Fruit fly (Drosophila melanogaster): Measurements from ENCODE around the gene Taf1.

Taf1 gene

dm6 chr3R:6664371-6665116 is 17.9 kb downstream of the Taf1 start (continued):
- TF ChIP-seq MBD-R2 (GFP tag; IDR thresholded peaks at IDR 0.05) = no peak
- no peak; the same call in 2 of the 3 replicates for TF ChIP-seq hb (GFP tag; IDR thresholded peaks at IDR 0.05; ENCODE audit: partially characterized antibody)
- peak in 1 of 2 experiments; percentile 17 for TF ChIP-seq chif (GFP tag; optimal IDR thresholded peaks at IDR 0.05)
- TF ChIP-seq trem (tag; optimal IDR thresholded peaks at IDR 0.05) = no peak
- no peak for TF ChIP-seq shn (GFP tag; optimal IDR thresholded peaks at IDR 0.05)
- no peak for TF ChIP-seq CG14965 (GFP tag; optimal IDR thresholded peaks at IDR 0.05; ENCODE audit: borderline replicate concordance)
- TF ChIP-seq Tbp (GFP tag; optimal IDR thresholded peaks at IDR 0.05) = no peak
- TF ChIP-seq ranshi (GFP tag; IDR thresholded peaks at IDR 0.05) = no peak
- TF ChIP-seq ro (GFP tag; IDR thresholded peaks at IDR 0.05) = no peak
- TF ChIP-seq B-H1 (GFP tag; IDR thresholded peaks at IDR 0.05) = no peak
- TF ChIP-seq al (GFP tag; IDR thresholded peaks at IDR 0.05) = no peak
- TF ChIP-seq Lhr (GFP tag; optimal IDR thresholded peaks at IDR 0.05) = peak; percentile 3
- TF ChIP-seq tx (GFP tag; optimal IDR thresholded peaks at IDR 0.05) = no peak
- no peak for TF ChIP-seq Scr (GFP tag; IDR thresholded peaks at IDR 0.05; ENCODE audit: partially characterized antibody)
- no peak for TF ChIP-seq CG17829 (tag; optimal IDR thresholded peaks at IDR 0.05)
- TF ChIP-seq Abd-B (GFP tag; optimal IDR thresholded peaks at IDR 0.05) = no peak
- TF ChIP-seq CG11456 (GFP tag; IDR thresholded peaks at IDR 0.05) = no peak
- TF ChIP-seq CG14014 (GFP tag; IDR thresholded peaks at IDR 0.05) = no peak
- no peak for TF ChIP-seq CG9609 (GFP tag; optimal IDR thresholded peaks at IDR 0.05)
- TF ChIP-seq NC2α (GFP tag; optimal IDR thresholded peaks at IDR 0.05) = no peak
- peak; percentile 8 for TF ChIP-seq CG12104 (GFP tag; optimal IDR thresholded peaks at IDR 0.05)
- TF ChIP-seq sob (GFP tag; IDR thresholded peaks at IDR 0.05) = no peak
- no peak for TF ChIP-seq slou (GFP tag; optimal IDR thresholded peaks at IDR 0.05)
- no peak for TF ChIP-seq sd (tag; optimal IDR thresholded peaks at IDR 0.05)
- no peak for TF ChIP-seq C15 (GFP tag; IDR thresholded peaks at IDR 0.05)
- TF ChIP-seq Dad (GFP tag; optimal IDR thresholded peaks at IDR 0.05) = no peak
- TF ChIP-seq CG12659 (GFP tag; optimal IDR thresholded peaks at IDR 0.05) = no peak
- no peak for TF ChIP-seq CG10321 (GFP tag; IDR thresholded peaks at IDR 0.05)
- TF ChIP-seq CG10543 (GFP tag; optimal IDR thresholded peaks at IDR 0.05) = no peak
- peak; percentile 15 for TF ChIP-seq CG7839 (tag; optimal IDR thresholded peaks at IDR 0.05)
- TF ChIP-seq CG8359 (GFP tag; optimal IDR thresholded peaks at IDR 0.05; ENCODE audit: borderline replicate concordance) = no peak
- TF ChIP-seq D19B (GFP tag; optimal IDR thresholded peaks at IDR 0.05) = no peak
- no peak for TF ChIP-seq gt (GFP tag; IDR thresholded peaks at IDR 0.05)
- peak; percentile 8 for TF ChIP-seq btn (GFP tag; optimal IDR thresholded peaks at IDR 0.05)
- no peak for TF ChIP-seq E2f1 (GFP tag; IDR thresholded peaks at IDR 0.05)
- TF ChIP-seq NFAT (GFP tag; IDR thresholded peaks at IDR 0.05) = no peak
- TF ChIP-seq fd3F (GFP tag; optimal IDR thresholded peaks at IDR 0.05) = no peak
- TF ChIP-seq CG14860 (GFP tag; IDR thresholded peaks at IDR 0.05; ENCODE audit: partially characterized antibody) = no peak
- no peak for TF ChIP-seq CG4707 (GFP tag; optimal IDR thresholded peaks at IDR 0.05)
- no peak for TF ChIP-seq bcd (GFP tag; optimal IDR thresholded peaks at IDR 0.05)
- TF ChIP-seq Bdp1 (GFP tag; optimal IDR thresholded peaks at IDR 0.05) = no peak
- peak; percentile 15 for TF ChIP-seq Sox102F (GFP tag; optimal IDR thresholded peaks at IDR 0.05)
- no peak for TF ChIP-seq lov (optimal IDR thresholded peaks at IDR 0.05)
- no peak for TF ChIP-seq lov (GFP tag; IDR thresholded peaks at IDR 0.05)
- no peak for TF ChIP-seq lab (GFP tag; optimal IDR thresholded peaks at IDR 0.05)
- TF ChIP-seq Aef1 (GFP tag; IDR thresholded peaks at IDR 0.05) = no peak
- no peak for TF ChIP-seq eve (GFP tag; optimal IDR thresholded peaks at IDR 0.05)
- TF ChIP-seq fd102C (GFP tag; optimal IDR thresholded peaks at IDR 0.05) = peak; percentile 78
- no peak for TF ChIP-seq CG2116 (GFP tag; optimal IDR thresholded peaks at IDR 0.05)
- TF ChIP-seq CG6654 (GFP tag; optimal IDR thresholded peaks at IDR 0.05) = no peak
- no peak for TF ChIP-seq CG17612 (GFP tag; IDR thresholded peaks at IDR 0.05)

All from whole organism, embryonic.